Worm (Caenorhabditis elegans) whole organism, L2 larva: ENCODE measurements around the gene dhs-18.

Experiments
- C34F6.9 ChIP-seq: fragments of 150-350 bp; optimal IDR thresholded peaks from 2 replicates; lab custom pipeline; 2014; ENCODE audit warnings: missing biosample characterization, missing genetic modification characterization
- F13H6.1 ChIP-seq: sonication (generic microtip); optimal IDR thresholded peaks from 2 replicates; lab custom pipeline; 2016; ENCODE audit warnings: missing genetic modification characterization, missing compliant biosample characterization
- R02D3.7 ChIP-seq: fragments of 150-350 bp; optimal IDR thresholded peaks from 2 replicates; lab custom pipeline; 2014; ENCODE audit warnings: missing biosample characterization, missing genetic modification characterization
- Y55F3AM.14 ChIP-seq: fragments of 200-800 bp; sonication (Bioruptor generic); optimal IDR thresholded peaks from 2 replicates; lab custom pipeline; 2018; ENCODE audit warnings: mild to moderate bottlenecking, missing genetic modification characterization, missing compliant biosample characterization
- ZK546.5 ChIP-seq: sonication (generic microtip); optimal IDR thresholded peaks from 2 replicates; lab custom pipeline; 2017; ENCODE audit warnings: missing biosample characterization, missing genetic modification characterization
- alr-1 ChIP-seq: fragments of 150-350 bp; optimal IDR thresholded peaks from 2 replicates; lab custom pipeline; 2014; ENCODE audit warnings: missing biosample characterization, missing genetic modification characterization
- aly-2 ChIP-seq: fragments of 150-350 bp; optimal IDR thresholded peaks from 2 replicates; lab custom pipeline; 2014; ENCODE audit warnings: missing biosample characterization, missing genetic modification characterization
- blmp-1 ChIP-seq: sonication (generic microtip); optimal IDR thresholded peaks from 2 replicates; lab custom pipeline; 2017; ENCODE audit warnings: missing genetic modification characterization, mild to moderate bottlenecking, missing compliant biosample characterization, antibody characterized with exemption, moderate library complexity; ENCODE audit not compliant: insufficient read depth
- ceh-82 ChIP-seq: fragments of 150-350 bp; optimal IDR thresholded peaks from 2 replicates; lab custom pipeline; 2014; ENCODE audit warnings: missing biosample characterization, missing genetic modification characterization
- dmd-4 ChIP-seq: sonication (generic microtip); optimal IDR thresholded peaks from 2 replicates; lab custom pipeline; 2017; ENCODE audit warnings: missing biosample characterization, missing genetic modification characterization
- egl-27 ChIP-seq: sonication (generic microtip); optimal IDR thresholded peaks from 3 replicates; lab custom pipeline; 2017; ENCODE audit warnings: missing biosample characterization, missing genetic modification reagents, missing genetic modification characterization
- elt-1 ChIP-seq: fragments of 150-350 bp; optimal IDR thresholded peaks from 2 replicates; lab custom pipeline; 2014; ENCODE audit warnings: missing biosample characterization, missing genetic modification characterization
- elt-3 ChIP-seq: sonication (generic microtip); optimal IDR thresholded peaks from 2 replicates; lab custom pipeline; 2017; ENCODE audit warnings: missing biosample characterization, missing genetic modification characterization
- fos-1 ChIP-seq: fragments of 150-350 bp; optimal IDR thresholded peaks from 2 replicates; lab custom pipeline; 2014; ENCODE audit warnings: missing biosample characterization, missing genetic modification characterization
- gmeb-1 ChIP-seq: fragments of 150-350 bp; optimal IDR thresholded peaks from 2 replicates; lab custom pipeline; 2014; ENCODE audit warnings: missing biosample characterization, missing genetic modification characterization
- lin-13 ChIP-seq: fragments of 150-350 bp; optimal IDR thresholded peaks from 2 replicates; lab custom pipeline; 2014; ENCODE audit warnings: missing biosample characterization, missing genetic modification reagents, missing genetic modification characterization
- lin-39 ChIP-seq: fragments of 150-350 bp; optimal IDR thresholded peaks from 2 replicates; lab custom pipeline; 2014; ENCODE audit warnings: missing biosample characterization, missing genetic modification reagents, missing genetic modification characterization
- lsy-2 ChIP-seq, 2 experiments: fragments of 150-350 bp in 1 of 2; sonication (generic microtip) in 1 of 2; optimal IDR thresholded peaks; 2 replicates each; lab custom pipeline; 2014 to 2017; ENCODE audit warnings: missing biosample characterization in 2 of 2, missing genetic modification characterization in 2 of 2
- mab-5 ChIP-seq: fragments of 150-350 bp; optimal IDR thresholded peaks from 2 replicates; lab custom pipeline; 2014; ENCODE audit warnings: missing biosample characterization, missing genetic modification characterization
- mdl-1 ChIP-seq, 2 experiments: fragments of 150-350 bp in 1 of 2; sonication (generic microtip) in 1 of 2; optimal IDR thresholded peaks; 2 replicates each; lab custom pipeline; 2017; ENCODE audit warnings: missing biosample characterization in 2 of 2, missing genetic modification characterization in 2 of 2
- nhr-10 ChIP-seq: sonication (generic microtip); optimal IDR thresholded peaks from 2 replicates; lab custom pipeline; 2017; ENCODE audit warnings: missing biosample characterization, missing genetic modification characterization
- nhr-11 ChIP-seq: fragments of 150-350 bp; optimal IDR thresholded peaks from 2 replicates; lab custom pipeline; 2014; ENCODE audit warnings: missing biosample characterization, missing genetic modification characterization
- nhr-12 ChIP-seq: fragments of 150-350 bp; optimal IDR thresholded peaks from 2 replicates; lab custom pipeline; 2014; ENCODE audit warnings: missing biosample characterization, missing genetic modification characterization
- nhr-129 ChIP-seq: fragments of 150-350 bp; optimal IDR thresholded peaks from 2 replicates; lab custom pipeline; 2014; ENCODE audit warnings: missing biosample characterization, missing genetic modification characterization
- nhr-21 ChIP-seq: fragments of 150-350 bp; optimal IDR thresholded peaks from 2 replicates; lab custom pipeline; 2014; ENCODE audit warnings: missing biosample characterization, missing genetic modification characterization
- nhr-23 ChIP-seq: fragments of 150-350 bp; optimal IDR thresholded peaks from 2 replicates; lab custom pipeline; 2014; ENCODE audit warnings: missing biosample characterization, missing genetic modification reagents, missing genetic modification characterization
- nhr-237 ChIP-seq: fragments of 150-350 bp; optimal IDR thresholded peaks from 2 replicates; lab custom pipeline; 2014; ENCODE audit warnings: missing biosample characterization, missing genetic modification characterization
- nhr-25 ChIP-seq: fragments of 150-350 bp; sonication (generic microtip); optimal IDR thresholded peaks from 3 replicates; lab custom pipeline; 2014; ENCODE audit warnings: missing biosample characterization, missing genetic modification characterization
- nhr-77 ChIP-seq: fragments of 150-350 bp; optimal IDR thresholded peaks from 2 replicates; lab custom pipeline; 2014; ENCODE audit warnings: missing biosample characterization, missing genetic modification characterization
- peb-1 ChIP-seq: fragments of 150-350 bp; optimal IDR thresholded peaks from 2 replicates; lab custom pipeline; 2014; ENCODE audit warnings: missing biosample characterization, missing genetic modification characterization
- sem-4 ChIP-seq: fragments of 150-350 bp; optimal IDR thresholded peaks from 2 replicates; lab custom pipeline; 2014; ENCODE audit warnings: missing biosample characterization, missing genetic modification reagents, missing genetic modification characterization
- skn-1 ChIP-seq: sonication (generic microtip); optimal IDR thresholded peaks from 2 replicates; lab custom pipeline; 2017; ENCODE audit warnings: missing biosample characterization, missing genetic modification characterization
- sma-3 ChIP-seq: sonication (generic microtip); optimal IDR thresholded peaks from 2 replicates; lab custom pipeline; 2016; ENCODE audit warnings: missing genetic modification reagents, missing genetic modification characterization, missing compliant biosample characterization
- sma-9 ChIP-seq, 2 experiments: fragments of 150-350 bp in 1 of 2; sonication (generic microtip) in 1 of 2; optimal IDR thresholded peaks; 2 replicates each; lab custom pipeline; 2014 to 2016; ENCODE audit warnings: missing genetic modification characterization in 2 of 2, mild to moderate bottlenecking in 1 of 2, missing biosample characterization in 1 of 2, missing compliant biosample characterization in 1 of 2, missing genetic modification reagents in 1 of 2, moderate library complexity in 1 of 2
- snpc-4 ChIP-seq: fragments of 150-350 bp; optimal IDR thresholded peaks from 2 replicates; lab custom pipeline; 2014; ENCODE audit warnings: missing biosample characterization, missing genetic modification characterization
- unc-55 ChIP-seq: fragments of 150-350 bp; sonication (generic microtip); optimal IDR thresholded peaks from 3 replicates; lab custom pipeline; 2014; ENCODE audit warnings: missing biosample characterization, missing genetic modification reagents, missing genetic modification characterization
- unc-62 ChIP-seq: fragments of 150-350 bp; optimal IDR thresholded peaks from 2 replicates; lab custom pipeline; 2014; ENCODE audit warnings: missing biosample characterization, missing genetic modification reagents, missing genetic modification characterization
- ztf-1 ChIP-seq: fragments of 200-800 bp; sonication (Bioruptor generic); conservative IDR thresholded peaks from 2 replicates; pipeline ENCODE4 v1.3.6; 2022; ENCODE audit warnings: missing genetic modification characterization, missing compliant biosample characterization
- ztf-11 ChIP-seq: sonication (generic microtip); optimal IDR thresholded peaks from 2 replicates; lab custom pipeline; 2017; ENCODE audit warnings: missing biosample characterization, missing genetic modification characterization
- ztf-4 ChIP-seq: fragments of 150-350 bp; optimal IDR thresholded peaks from 2 replicates; lab custom pipeline; 2014; ENCODE audit warnings: missing biosample characterization, missing genetic modification characterization

Gene dhs-18

DNA sequence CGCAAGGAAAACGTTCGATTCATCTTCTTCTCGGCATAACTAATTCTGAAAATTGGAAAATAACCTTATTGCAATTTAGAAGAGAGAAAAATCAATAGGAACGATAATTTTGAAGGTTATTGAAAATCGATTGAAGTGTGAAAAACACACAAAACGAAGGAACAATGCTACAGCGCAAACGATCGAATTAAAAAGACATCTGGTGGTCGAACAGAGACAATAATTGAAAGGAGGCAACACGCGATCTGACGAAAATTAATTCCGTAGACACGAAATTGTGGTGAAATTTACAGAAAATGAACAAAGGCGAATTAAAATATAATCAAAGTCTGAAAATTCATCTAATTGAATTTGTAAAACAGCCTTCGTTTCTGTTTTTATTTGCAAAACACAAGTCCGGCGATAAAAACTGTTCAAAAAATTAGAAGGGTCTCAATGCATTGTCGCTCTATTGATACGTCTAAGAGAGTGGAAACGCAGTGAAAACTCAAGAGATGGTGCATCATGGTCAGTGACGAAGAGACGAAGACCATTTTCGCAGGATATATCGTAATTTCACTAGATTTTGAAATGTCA is 7.2 kb downstream of the dhs-18 start, which contains the start of gene pak-2 (continued):
- TF ChIP-seq unc-55 (GFP tag; lab: Kevin White, UChicago), result peak; percentile 95
- TF ChIP-seq ceh-82 (tag; lab: Kevin White, UChicago), result no peak
- TF ChIP-seq nhr-23 (tag; lab: Kevin White, UChicago), result no peak
- TF ChIP-seq sma-3 (GFP tag; lab: Kevin White, UChicago), result peak; percentile 93
- TF ChIP-seq nhr-77, result no peak
- no peak for TF ChIP-seq elt-1
- TF ChIP-seq lsy-2 (tag; optimal IDR thresholded peaks at IDR 0.05; lab: Kevin White, UChicago), result peak; percentile 38 to 85
- TF ChIP-seq blmp-1, result peak; percentile 39
- no peak for TF ChIP-seq ztf-4 (tag; lab: Kevin White, UChicago)
- TF ChIP-seq nhr-129, result peak; percentile 90
- TF ChIP-seq egl-27, result peak; percentile 55
- no peak for TF ChIP-seq ZK546.5 (tag; lab: Kevin White, UChicago)
- no peak for TF ChIP-seq aly-2 (tag; lab: Kevin White, UChicago)
- TF ChIP-seq nhr-10 (tag; lab: Kevin White, UChicago), result no peak

DNA sequence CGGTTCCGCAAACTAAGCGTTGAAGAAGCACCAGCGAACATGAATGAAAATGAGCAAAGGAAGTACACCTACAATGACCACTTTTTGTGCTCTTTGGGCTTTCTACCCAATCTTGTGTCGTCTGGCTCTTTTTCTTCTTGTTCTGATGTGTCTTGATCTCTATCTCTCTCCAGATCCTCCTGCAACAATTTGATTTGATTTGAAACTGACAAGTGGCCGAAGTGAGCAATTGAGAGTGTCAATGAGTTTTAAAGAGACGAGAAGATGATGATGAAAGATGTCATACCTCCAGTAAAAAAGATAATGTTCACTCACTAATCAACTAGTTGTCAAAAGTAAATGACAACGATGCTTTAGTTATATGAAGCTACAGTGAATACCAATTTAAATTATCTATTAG is 11.9 kb downstream of the dhs-18 start, which contains the start of gene pptr-2:
TSS of gene pptr-2 (minus strand) at position 184 of the 400 bp plus-strand sequence.
- no peak for TF ChIP-seq lin-13 (GFP tag; lab: Kevin White, UChicago)
- TF ChIP-seq F13H6.1 (tag; lab: Kevin White, UChicago), result peak; percentile 41
- peak; percentile 22 for TF ChIP-seq sem-4 (tag; lab: Kevin White, UChicago)
- TF ChIP-seq C34F6.9 (tag; lab: Kevin White, UChicago), result peak; percentile 16
- no peak for TF ChIP-seq ZK546.5 (tag; lab: Kevin White, UChicago)
- peak; percentile 59 for TF ChIP-seq nhr-129
- TF ChIP-seq sma-9 (GFP tag; optimal IDR thresholded peaks at IDR 0.05; lab: Kevin White, UChicago), result peak; percentile 14
- TF ChIP-seq sma-9 (tag; optimal IDR thresholded peaks at IDR 0.05; lab: Kevin White, UChicago), result no peak
- TF ChIP-seq nhr-11 (tag; lab: Kevin White, UChicago), result no peak

DNA sequence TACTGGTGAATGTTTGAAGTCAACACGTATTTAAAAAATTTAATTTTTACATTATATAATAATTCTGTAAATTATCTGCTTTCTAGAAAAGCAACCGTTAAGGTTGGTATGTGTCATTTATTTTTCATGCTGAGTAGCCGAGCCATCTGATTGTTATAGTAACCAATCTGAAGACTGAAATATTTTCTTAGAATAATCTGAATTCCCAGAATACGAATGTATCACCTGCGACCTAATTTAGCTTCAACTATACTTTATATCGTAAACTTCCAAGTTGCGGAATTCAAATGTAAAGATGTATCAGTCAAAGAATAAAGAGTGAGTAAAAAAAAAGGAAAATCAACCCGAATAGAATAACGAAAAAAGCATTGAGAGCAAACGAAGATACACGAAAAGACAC is 13.4 kb downstream of the dhs-18 start:
- no peak for TF ChIP-seq mab-5 (tag; lab: Kevin White, UChicago)
- TF ChIP-seq nhr-25 (tag; lab: Kevin White, UChicago), result no peak
- TF ChIP-seq Y55F3AM.14 (GFP tag; lab: Kevin White, UChicago), result no peak
- TF ChIP-seq elt-3 (tag; lab: Kevin White, UChicago), result no peak
- no peak for TF ChIP-seq unc-55 (GFP tag; lab: Kevin White, UChicago)
- TF ChIP-seq unc-62 (GFP tag; lab: Kevin White, UChicago), result no peak
- TF ChIP-seq ztf-11 (tag; lab: Kevin White, UChicago), result no peak
- TF ChIP-seq ZK546.5 (tag; lab: Kevin White, UChicago), result no peak

DNA sequence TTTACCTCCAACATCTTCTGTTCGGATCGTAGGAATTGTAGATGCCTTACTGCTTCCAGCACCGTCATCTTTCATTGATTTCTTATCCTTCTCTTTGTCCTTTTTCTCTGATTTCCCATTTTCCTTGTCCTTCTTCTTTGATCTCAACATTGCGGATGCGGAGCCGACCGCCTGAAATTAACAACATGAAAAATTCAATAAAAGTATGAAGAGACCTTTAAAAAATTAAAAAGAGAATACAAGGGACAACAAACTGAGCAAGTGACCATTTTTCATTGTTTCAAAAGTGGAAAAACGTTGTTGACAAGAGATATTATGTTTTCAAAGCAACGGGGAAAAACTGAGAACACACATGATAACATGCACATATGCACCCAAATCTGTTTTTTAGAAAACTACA is 16.0 kb downstream of the dhs-18 start:
- TF ChIP-seq blmp-1, result no peak
- TF ChIP-seq skn-1 (tag; lab: Kevin White, UChicago), result no peak
- TF ChIP-seq peb-1 (tag; lab: Kevin White, UChicago), result no peak
- TF ChIP-seq sem-4 (tag; lab: Kevin White, UChicago), result no peak
- no peak for TF ChIP-seq sma-9 (GFP tag; optimal IDR thresholded peaks at IDR 0.05; lab: Kevin White, UChicago)
- TF ChIP-seq sma-9 (tag; optimal IDR thresholded peaks at IDR 0.05; lab: Kevin White, UChicago), result no peak
- TF ChIP-seq fos-1, result no peak
- TF ChIP-seq elt-3 (tag; lab: Kevin White, UChicago), result no peak
- no peak for TF ChIP-seq egl-27
- TF ChIP-seq lsy-2 (tag; optimal IDR thresholded peaks at IDR 0.05; lab: Kevin White, UChicago), result no peak
- TF ChIP-seq nhr-237 (tag; lab: Kevin White, UChicago), result no peak
- TF ChIP-seq nhr-23 (tag; lab: Kevin White, UChicago), result no peak

DNA sequence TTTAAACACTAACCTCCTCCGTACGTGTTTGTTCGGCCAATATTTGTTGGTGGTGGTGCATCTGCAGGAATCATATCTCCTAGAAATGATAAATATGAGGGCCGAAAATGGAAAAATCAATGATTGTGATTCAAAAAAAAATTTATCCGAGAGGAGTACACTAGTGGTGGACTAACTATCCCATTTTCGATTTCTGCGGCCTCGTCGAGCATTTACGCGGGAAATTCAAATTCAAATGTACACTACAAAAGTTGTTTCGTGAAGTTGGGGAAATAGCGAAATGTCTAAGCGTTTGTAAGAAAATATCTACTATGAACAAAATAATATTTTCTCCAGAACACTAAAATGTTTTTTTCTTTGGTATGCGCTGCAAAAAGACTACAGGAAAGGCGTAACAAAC is 17.3 kb downstream of the dhs-18 start:
- no peak for TF ChIP-seq dmd-4 (tag; lab: Kevin White, UChicago)
- peak; percentile 73 for TF ChIP-seq sma-9 (GFP tag; optimal IDR thresholded peaks at IDR 0.05; lab: Kevin White, UChicago)
- TF ChIP-seq sma-9 (tag; optimal IDR thresholded peaks at IDR 0.05; lab: Kevin White, UChicago), result no peak
- TF ChIP-seq Y55F3AM.14 (GFP tag; lab: Kevin White, UChicago), result no peak
- no peak for TF ChIP-seq nhr-25 (tag; lab: Kevin White, UChicago)
- no peak for TF ChIP-seq aly-2 (tag; lab: Kevin White, UChicago)
- TF ChIP-seq R02D3.7, result no peak
- TF ChIP-seq nhr-77, result no peak
- no peak for TF ChIP-seq blmp-1
- TF ChIP-seq lin-13 (GFP tag; lab: Kevin White, UChicago), result peak; percentile 20
- no peak for TF ChIP-seq snpc-4 (tag; lab: Kevin White, UChicago)
- TF ChIP-seq peb-1 (tag; lab: Kevin White, UChicago), result no peak
- TF ChIP-seq ztf-1 (GFP tag; lab: Robert Waterston, UW), result no peak
- no peak for TF ChIP-seq nhr-21 (tag; lab: Kevin White, UChicago)
- TF ChIP-seq mdl-1 (tag; optimal IDR thresholded peaks at IDR 0.05; lab: Kevin White, UChicago), result no peak
- TF ChIP-seq egl-27, result no peak
- TF ChIP-seq lin-39 (tag; lab: Kevin White, UChicago), result no peak
- TF ChIP-seq ZK546.5 (tag; lab: Kevin White, UChicago), result no peak
- no peak for TF ChIP-seq nhr-11 (tag; lab: Kevin White, UChicago)
- peak; percentile 94 for TF ChIP-seq gmeb-1 (tag; lab: Kevin White, UChicago)
- TF ChIP-seq nhr-129, result no peak
- TF ChIP-seq mab-5 (tag; lab: Kevin White, UChicago), result no peak
- TF ChIP-seq unc-55 (GFP tag; lab: Kevin White, UChicago), result peak; percentile 79
- peak; percentile 57 for TF ChIP-seq F13H6.1 (tag; lab: Kevin White, UChicago)
- peak; percentile 43 for TF ChIP-seq C34F6.9 (tag; lab: Kevin White, UChicago)
- TF ChIP-seq nhr-23 (tag; lab: Kevin White, UChicago), result no peak
- no peak for TF ChIP-seq elt-1
- no peak for TF ChIP-seq nhr-12 (tag; lab: Kevin White, UChicago)
- no peak for TF ChIP-seq ztf-11 (tag; lab: Kevin White, UChicago)
- no peak for TF ChIP-seq alr-1
